Worm (Caenorhabditis elegans): ENCODE results near the gene dpy-10.
A peak's percentile ranks its signal among the peaks of the same experiment; 100 is the strongest.

The dpy-10 gene

DNA sequence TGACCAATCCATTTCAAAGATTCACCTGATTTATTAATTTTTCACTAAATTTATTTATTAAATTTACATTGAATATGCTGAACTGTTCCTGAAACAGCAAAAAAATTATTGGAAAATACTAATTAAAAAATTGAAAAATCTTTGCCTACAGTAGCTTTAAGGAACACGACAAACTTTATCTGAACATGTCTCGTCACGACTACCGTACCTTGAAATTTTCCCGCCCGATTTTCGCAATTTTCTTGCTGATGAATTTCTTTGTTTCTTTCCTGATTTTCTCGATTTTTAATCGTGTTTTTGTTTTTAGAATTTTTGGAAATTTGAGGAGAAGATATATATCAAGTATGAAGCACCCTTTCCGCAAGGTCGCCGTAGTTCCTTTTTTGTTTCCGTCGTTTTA, 29.1 kb downstream of the dpy-10 start:
- TF ChIP-seq lin-13 (tag; optimal IDR thresholded peaks at IDR 0.05): no peak
- no peak for TF ChIP-seq unc-62 (GFP tag; optimal IDR thresholded peaks at IDR 0.05)
- no peak for TF ChIP-seq nhr-12 (tag; optimal IDR thresholded peaks at IDR 0.05)
- no peak for TF ChIP-seq cnd-1 (tag; optimal IDR thresholded peaks at IDR 0.05)
- no peak for TF ChIP-seq ces-1 (GFP tag; optimal IDR thresholded peaks at IDR 0.05)
- no peak for TF ChIP-seq ceh-43 (GFP tag; optimal IDR thresholded peaks at IDR 0.05)
- TF ChIP-seq bed-3 (GFP tag; optimal IDR thresholded peaks at IDR 0.05): no peak
- no peak for TF ChIP-seq blmp-1 (tag; optimal IDR thresholded peaks at IDR 0.05)
- TF ChIP-seq ham-2 (GFP tag; optimal IDR thresholded peaks at IDR 0.05): no peak
- TF ChIP-seq sem-2 (GFP tag; optimal IDR thresholded peaks at IDR 0.05): no peak
- TF ChIP-seq lin-32 (GFP tag; optimal IDR thresholded peaks at IDR 0.05): no peak
- no peak for TF ChIP-seq M03D4.4 (tag; optimal IDR thresholded peaks at IDR 0.05)
- no peak for TF ChIP-seq nhr-237 (tag; optimal IDR thresholded peaks at IDR 0.05)
- TF ChIP-seq ceh-83 (GFP tag; optimal IDR thresholded peaks at IDR 0.05): no peak
- TF ChIP-seq drap-1 (GFP tag; optimal IDR thresholded peaks at IDR 0.05): no peak
- TF ChIP-seq zip-8 (tag; optimal IDR thresholded peaks at IDR 0.05): no peak

DNA sequence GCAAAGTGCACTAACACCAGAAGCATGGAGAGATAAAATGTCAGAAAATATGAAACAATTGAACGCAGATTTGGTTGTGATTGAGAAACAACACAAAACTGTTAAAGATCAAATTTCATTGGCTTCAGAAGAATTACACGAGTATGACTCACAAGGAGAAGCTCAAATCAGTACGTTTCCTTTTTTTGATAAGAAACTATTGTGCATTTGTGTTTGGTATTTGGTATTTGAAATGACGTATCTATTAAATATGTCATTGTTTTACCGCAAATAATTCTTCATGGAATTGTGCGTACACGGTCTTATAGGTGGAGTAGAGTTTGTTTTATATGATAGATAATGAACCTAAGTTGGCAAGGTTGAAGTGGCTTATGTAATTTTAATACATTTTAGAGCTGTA, 30.5 kb downstream of the dpy-10 start:
- no peak for TF ChIP-seq mls-2 (tag; optimal IDR thresholded peaks at IDR 0.05)
- TF ChIP-seq drap-1 (GFP tag; optimal IDR thresholded peaks at IDR 0.05): no peak
- no peak for TF ChIP-seq ham-2 (GFP tag; optimal IDR thresholded peaks at IDR 0.05)
- no peak for TF ChIP-seq mep-1 (tag; optimal IDR thresholded peaks at IDR 0.05)
- no peak for TF ChIP-seq elt-1 (tag; optimal IDR thresholded peaks at IDR 0.05; ENCODE audit: borderline replicate concordance, insufficient read depth)
- no peak for TF ChIP-seq blmp-1 (tag; optimal IDR thresholded peaks at IDR 0.05)
- no peak for TF ChIP-seq lin-13 (tag; optimal IDR thresholded peaks at IDR 0.05)
- no peak for TF ChIP-seq cnd-1 (tag; optimal IDR thresholded peaks at IDR 0.05)
- no peak for TF ChIP-seq lsy-2 (tag; optimal IDR thresholded peaks at IDR 0.05)
- TF ChIP-seq pha-4 (tag; optimal IDR thresholded peaks at IDR 0.05): no peak

DNA sequence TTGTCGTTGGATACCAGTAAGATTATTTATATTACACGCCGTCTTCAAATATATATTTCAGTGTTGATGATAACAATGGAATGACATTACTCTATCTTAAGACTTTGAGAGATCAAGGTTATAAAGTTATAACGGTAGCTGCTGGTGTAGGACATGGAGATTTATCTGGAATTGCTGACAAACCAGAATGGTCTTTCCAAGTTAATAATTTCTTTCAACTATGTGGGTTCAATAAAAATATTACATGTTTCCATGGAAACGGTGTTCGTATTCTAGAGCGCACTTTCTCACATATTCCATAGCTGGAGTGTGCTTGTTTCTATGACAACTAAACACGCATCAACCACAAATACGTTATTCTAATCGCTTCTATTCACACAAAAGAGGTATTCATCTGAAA, 32.3 kb downstream of the dpy-10 start, which contains the start of gene ift-74:
TSS of gene ift-74 (plus strand) at position 301 of the 400 bp plus-strand sequence.
- no peak for TF ChIP-seq M03D4.4 (tag; optimal IDR thresholded peaks at IDR 0.05)
- TF ChIP-seq hlh-1 (tag; optimal IDR thresholded peaks at IDR 0.05): no peak
- TF ChIP-seq drap-1 (GFP tag; optimal IDR thresholded peaks at IDR 0.05): no peak
- no peak for TF ChIP-seq nhr-12 (tag; optimal IDR thresholded peaks at IDR 0.05)
- TF ChIP-seq zip-8 (tag; optimal IDR thresholded peaks at IDR 0.05): no peak
- no peak for TF ChIP-seq unc-39 (tag; optimal IDR thresholded peaks at IDR 0.05)
- no peak for TF ChIP-seq mls-2 (tag; optimal IDR thresholded peaks at IDR 0.05)
- TF ChIP-seq flh-1 (GFP tag; optimal IDR thresholded peaks at IDR 0.05): no peak
- no peak for TF ChIP-seq sem-2 (GFP tag; optimal IDR thresholded peaks at IDR 0.05)
- TF ChIP-seq nhr-76 (tag; optimal IDR thresholded peaks at IDR 0.05): no peak
- no peak for TF ChIP-seq blmp-1 (tag; optimal IDR thresholded peaks at IDR 0.05)
- no peak for TF ChIP-seq nhr-2 (tag; optimal IDR thresholded peaks at IDR 0.05)

DNA sequence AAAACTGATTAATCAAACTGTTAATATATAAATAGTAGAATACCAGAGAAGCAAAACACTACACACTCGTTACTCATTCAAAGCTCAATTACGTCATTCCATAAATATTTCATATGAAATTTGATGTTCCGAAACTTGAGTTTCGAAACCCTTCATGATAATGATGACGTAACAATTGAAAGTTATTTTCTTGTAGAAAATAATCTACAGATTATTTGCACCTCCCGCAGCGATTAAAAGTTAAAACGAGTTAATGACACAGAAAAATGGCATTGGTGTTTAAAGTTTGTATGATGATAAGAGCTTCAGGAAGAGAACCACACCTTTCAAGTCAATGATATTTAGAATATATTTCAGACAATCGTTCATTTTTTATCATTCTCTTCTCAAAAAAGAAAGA, 38.1 kb downstream of the dpy-10 start, which contains the start of gene H43E16.1:
TSS of gene H43E16.1 (plus strand) at position 375 of the 400 bp plus-strand sequence.
- TF ChIP-seq sptf-1 (tag; optimal IDR thresholded peaks at IDR 0.05): no peak
- TF ChIP-seq zip-8 (tag; optimal IDR thresholded peaks at IDR 0.05): peak; percentile 97

DNA sequence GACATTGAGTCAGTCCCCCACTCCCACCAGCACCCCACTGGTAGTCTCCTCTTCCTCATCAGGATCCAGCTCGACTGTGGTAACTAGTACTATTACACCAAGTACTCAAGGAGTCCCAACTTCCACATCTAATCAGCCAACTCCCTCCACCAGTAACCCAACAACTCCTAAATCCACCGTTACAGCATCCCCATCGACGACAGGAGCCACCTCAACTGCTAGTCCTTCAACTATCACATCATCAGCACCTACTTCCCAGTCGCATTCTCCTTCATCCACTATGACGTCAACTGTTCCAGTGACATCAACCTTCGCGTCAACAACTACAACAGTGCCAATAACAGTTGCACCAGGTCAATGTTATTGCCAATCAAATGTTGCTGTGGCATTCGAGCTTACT, 43.5 kb downstream of the dpy-10 start:
- TF ChIP-seq snpc-4 (tag; optimal IDR thresholded peaks at IDR 0.05) (no peak), mls-2 (tag; optimal IDR thresholded peaks at IDR 0.05) (no peak), hlh-1 (tag; optimal IDR thresholded peaks at IDR 0.05) (no peak), unc-62 (GFP tag; optimal IDR thresholded peaks at IDR 0.05) (no peak), M03D4.4 (tag; optimal IDR thresholded peaks at IDR 0.05) (no peak), tbx-8 (GFP tag; optimal IDR thresholded peaks at IDR 0.05) (no peak), drap-1 (GFP tag; optimal IDR thresholded peaks at IDR 0.05) (no peak), bed-3 (GFP tag; optimal IDR thresholded peaks at IDR 0.05) (no peak), blmp-1 (tag; optimal IDR thresholded peaks at IDR 0.05) (no peak), nhr-12 (tag; optimal IDR thresholded peaks at IDR 0.05) (no peak), cnd-1 (tag; optimal IDR thresholded peaks at IDR 0.05) (no peak), unc-39 (tag; optimal IDR thresholded peaks at IDR 0.05) (no peak), unc-120 (tag; optimal IDR thresholded peaks at IDR 0.05; ENCODE audit: poor library complexity, severe bottlenecking) (no peak), sem-2 (GFP tag; optimal IDR thresholded peaks at IDR 0.05) (no peak), nhr-2 (tag; optimal IDR thresholded peaks at IDR 0.05) (no peak), elt-3 (tag; optimal IDR thresholded peaks at IDR 0.05) (no peak), lsy-2 (tag; optimal IDR thresholded peaks at IDR 0.05) (no peak), flh-1 (GFP tag; optimal IDR thresholded peaks at IDR 0.05) (no peak), nhr-76 (tag; optimal IDR thresholded peaks at IDR 0.05) (no peak)

All from whole organism, mixed stage, embryonic.